Worm (Caenorhabditis elegans) whole organism, young adult: ENCODE data around the gene skr-18.
A peak's percentile ranks its signal among the peaks of the same experiment; 100 is the strongest.

ENCODE experiments used
- B0336.3 ChIP-seq: fragments of 200-800 bp; sonication (Bioruptor generic); IDR thresholded peaks from 2 replicates; pipeline ENCODE4 v1.3.6; 2022; ENCODE audit warnings: missing genetic modification characterization, missing compliant biosample characterization
- D2030.7 ChIP-seq: fragments of 200-800 bp; sonication (Bioruptor generic); IDR thresholded peaks from 2 replicates; pipeline ENCODE4 v1.3.6; 2022; ENCODE audit warnings: missing genetic modification reagents, missing genetic modification characterization, missing compliant biosample characterization
- F23B12.7 ChIP-seq: sonication (generic microtip); optimal IDR thresholded peaks from 2 replicates; lab custom pipeline; 2017; ENCODE audit warnings: missing genetic modification characterization, mild to moderate bottlenecking, missing compliant biosample characterization, antibody characterized with exemption, moderate library complexity; ENCODE audit not compliant: insufficient read depth
- F49E8.2 ChIP-seq: sonication (generic microtip); optimal IDR thresholded peaks from 3 replicates; lab custom pipeline; 2017; ENCODE audit warnings: missing genetic modification characterization, mild to moderate bottlenecking, missing compliant biosample characterization, antibody characterized with exemption, moderate library complexity; ENCODE audit not compliant: insufficient read depth
- F57A8.1 ChIP-seq: fragments of 200-800 bp; sonication (Bioruptor generic); optimal IDR thresholded peaks from 2 replicates; lab custom pipeline; 2018; ENCODE audit warnings: mild to moderate bottlenecking, missing genetic modification characterization, moderate library complexity, missing compliant biosample characterization
- T26A5.8 ChIP-seq: sonication (generic microtip); optimal IDR thresholded peaks from 2 replicates; lab custom pipeline; 2016; ENCODE audit warnings: missing genetic modification characterization, missing compliant biosample characterization
- atf-7 ChIP-seq: sonication (generic microtip); optimal IDR thresholded peaks from 2 replicates; lab custom pipeline; 2017; ENCODE audit warnings: mild to moderate bottlenecking, missing genetic modification characterization, missing compliant biosample characterization
- athp-1 ChIP-seq: sonication (generic microtip); optimal IDR thresholded peaks from 2 replicates; lab custom pipeline; 2017; ENCODE audit warnings: mild to moderate bottlenecking, missing genetic modification characterization, missing compliant biosample characterization
- attf-3 ChIP-seq: fragments of 200-800 bp; sonication (Bioruptor generic); conservative IDR thresholded peaks from 2 replicates; pipeline ENCODE4 v1.3.6; 2022; ENCODE audit warnings: missing genetic modification reagents, missing genetic modification characterization, missing compliant biosample characterization
- attf-5 ChIP-seq: fragments of 200-800 bp; sonication (Bioruptor generic); optimal IDR thresholded peaks from 2 replicates; lab custom pipeline; 2018; ENCODE audit warnings: mild to moderate bottlenecking, missing genetic modification characterization, missing compliant biosample characterization
- cebp-1 ChIP-seq, 2 experiments: fragments of 200-800 bp in 1 of 2; sonication (Bioruptor generic) in 1 of 2; sonication (generic microtip) in 1 of 2; IDR thresholded peaks in 1 of 2; optimal IDR thresholded peaks in 1 of 2; 2 replicates each; pipeline versions ENCODE4 v1.3.6 to Lab custom; 2017 to 2022; ENCODE audit warnings: missing compliant biosample characterization in 2 of 2, missing genetic modification characterization in 2 of 2, mild to moderate bottlenecking in 1 of 2, missing genetic modification reagents in 1 of 2, moderate library complexity in 1 of 2
- ceh-100 ChIP-seq: fragments of 200-800 bp; sonication (Bioruptor generic); IDR thresholded peaks from 2 replicates; pipeline ENCODE4 v1.3.6; 2022; ENCODE audit warnings: missing genetic modification reagents, missing genetic modification characterization, missing compliant biosample characterization
- ceh-27 ChIP-seq: fragments of 200-800 bp; sonication (Bioruptor generic); optimal IDR thresholded peaks from 2 replicates; lab custom pipeline; 2018; ENCODE audit warnings: mild to moderate bottlenecking, missing genetic modification characterization, moderate library complexity, missing compliant biosample characterization
- die-1 ChIP-seq: sonication (generic microtip); optimal IDR thresholded peaks from 2 replicates; lab custom pipeline; 2016; ENCODE audit warnings: missing genotype, mild to moderate bottlenecking, missing genetic modification characterization, missing compliant biosample characterization
- dpl-1 ChIP-seq: fragments of 150-350 bp; optimal IDR thresholded peaks from 2 replicates; lab custom pipeline; 2014; ENCODE audit warnings: missing biosample characterization, missing genetic modification reagents, missing genetic modification characterization
- efl-1 ChIP-seq: fragments of 150-350 bp; optimal IDR thresholded peaks from 2 replicates; lab custom pipeline; 2014; ENCODE audit warnings: missing biosample characterization, missing genetic modification reagents, missing genetic modification characterization
- ekl-4 ChIP-seq: fragments of 200-800 bp; sonication (Bioruptor generic); IDR thresholded peaks from 2 replicates; pipeline ENCODE4 v1.3.6; 2022; ENCODE audit warnings: missing genetic modification reagents, missing genetic modification characterization, missing compliant biosample characterization
- him-1 ChIP-seq: sonication (generic microtip); optimal IDR thresholded peaks from 2 replicates; lab custom pipeline; 2016; ENCODE audit warnings: missing genotype, missing genetic modification reagents, missing genetic modification characterization, missing compliant biosample characterization
- hsf-1 ChIP-seq: fragments of 200-800 bp; sonication (Bioruptor generic); IDR thresholded peaks from 2 replicates; pipeline ENCODE4 v1.3.6; 2022; ENCODE audit warnings: missing genetic modification reagents, missing genetic modification characterization, missing compliant biosample characterization
- let-526 ChIP-seq: fragments of 200-800 bp; sonication (Bioruptor generic); IDR thresholded peaks from 2 replicates; pipeline ENCODE4 v1.3.6; 2022; ENCODE audit warnings: missing genetic modification reagents, missing genetic modification characterization, missing compliant biosample characterization
- lin-26 ChIP-seq: fragments of 200-800 bp; sonication (Bioruptor generic); IDR thresholded peaks from 2 replicates; pipeline ENCODE4 v1.3.6; 2022; ENCODE audit warnings: missing genetic modification reagents, missing genetic modification characterization, missing compliant biosample characterization
- lin-35 ChIP-seq, 3 experiments: fragments of 150-350 bp in 2 of 3; sonication (generic microtip) in 1 of 3; optimal IDR thresholded peaks; 2 replicates each; lab custom pipeline; 2014 to 2018; ENCODE audit warnings: missing biosample characterization in 3 of 3, missing genetic modification characterization in 3 of 3, missing genetic modification reagents in 3 of 3
- lin-40 ChIP-seq: sonication (generic microtip); optimal IDR thresholded peaks from 2 replicates; lab custom pipeline; 2016; ENCODE audit warnings: missing genetic modification characterization, mild to moderate bottlenecking, missing compliant biosample characterization, missing genotype, missing genetic modification reagents
- lin-54 ChIP-seq: fragments of 200-800 bp; sonication (Bioruptor generic); optimal IDR thresholded peaks from 2 replicates; lab custom pipeline; 2018; ENCODE audit warnings: mild to moderate bottlenecking, missing genetic modification characterization, missing compliant biosample characterization
- lsl-1 ChIP-seq: fragments of 200-800 bp; sonication (Bioruptor generic); optimal IDR thresholded peaks from 2 replicates; lab custom pipeline; 2018; ENCODE audit warnings: mild to moderate bottlenecking, missing genetic modification characterization, moderate library complexity, missing compliant biosample characterization
- madf-10 ChIP-seq: sonication (generic microtip); optimal IDR thresholded peaks from 2 replicates; lab custom pipeline; 2016; ENCODE audit warnings: mild to moderate bottlenecking, missing genetic modification characterization, missing compliant biosample characterization
- madf-6 ChIP-seq: fragments of 200-800 bp; sonication (Bioruptor generic); IDR thresholded peaks from 2 replicates; pipeline ENCODE4 v1.3.6; 2022; ENCODE audit warnings: missing genetic modification reagents, missing genetic modification characterization, missing compliant biosample characterization
- mcd-1 ChIP-seq: fragments of 200-800 bp; sonication (Bioruptor generic); IDR thresholded peaks from 2 replicates; pipeline ENCODE4 v1.3.6; 2022; ENCODE audit warnings: missing genetic modification reagents, missing genetic modification characterization, missing compliant biosample characterization
- mes-4 ChIP-seq: sonication (generic microtip); optimal IDR thresholded peaks from 2 replicates; lab custom pipeline; 2016; ENCODE audit warnings: missing genotype, missing genetic modification characterization, missing compliant biosample characterization
- nfya-1 ChIP-seq: sonication (generic microtip); optimal IDR thresholded peaks from 2 replicates; lab custom pipeline; 2017; ENCODE audit warnings: antibody characterized with exemption, missing compliant biosample characterization, missing genetic modification characterization, borderline replicate concordance; ENCODE audit not compliant: insufficient read depth
- nfyb-1 ChIP-seq: fragments of 200-800 bp; sonication (Bioruptor generic); IDR thresholded peaks from 2 replicates; pipeline ENCODE4 v1.3.6; 2022; ENCODE audit warnings: missing genetic modification reagents, missing genetic modification characterization, missing compliant biosample characterization
- nhr-179 ChIP-seq: sonication (generic microtip); optimal IDR thresholded peaks from 2 replicates; lab custom pipeline; 2016; ENCODE audit warnings: mild to moderate bottlenecking, missing genetic modification characterization, missing compliant biosample characterization
- nhr-90 ChIP-seq: sonication (generic microtip); optimal IDR thresholded peaks from 2 replicates; lab custom pipeline; 2016; ENCODE audit warnings: missing genotype, mild to moderate bottlenecking, missing genetic modification characterization, missing compliant biosample characterization
- pbrm-1 ChIP-seq: fragments of 200-800 bp; sonication (Bioruptor generic); IDR thresholded peaks from 2 replicates; pipeline ENCODE4 v1.3.6; 2022; ENCODE audit warnings: missing genetic modification reagents, missing genetic modification characterization, missing compliant biosample characterization
- rec-8 ChIP-seq, 2 experiments: sonication (generic microtip); optimal IDR thresholded peaks; 2 replicates each; lab custom pipeline; 2016; ENCODE audit warnings: mild to moderate bottlenecking in 2 of 2, missing genetic modification characterization in 2 of 2, missing genetic modification reagents in 2 of 2, missing genotype in 2 of 2, missing biosample characterization in 1 of 2, missing compliant biosample characterization in 1 of 2, moderate library complexity in 1 of 2
- sdz-38 ChIP-seq: sonication (generic microtip); optimal IDR thresholded peaks from 2 replicates; lab custom pipeline; 2016; ENCODE audit warnings: missing genotype, missing genetic modification characterization, missing compliant biosample characterization
- snpc-1.1 ChIP-seq: sonication (generic microtip); optimal IDR thresholded peaks from 2 replicates; lab custom pipeline; 2017; ENCODE audit warnings: missing genetic modification characterization, mild to moderate bottlenecking, missing compliant biosample characterization, antibody characterized with exemption, moderate library complexity, missing genotype, missing genetic modification reagents; ENCODE audit not compliant: insufficient read depth
- snpc-1.3 ChIP-seq: sonication (generic microtip); optimal IDR thresholded peaks from 2 replicates; lab custom pipeline; 2017; ENCODE audit warnings: missing genetic modification characterization, mild to moderate bottlenecking, missing compliant biosample characterization, antibody characterized with exemption, moderate library complexity, missing genotype, missing genetic modification reagents; ENCODE audit not compliant: insufficient read depth
- snpc-4 ChIP-seq, 5 experiments: fragments of 150-350 bp in 1 of 5; sonication (generic microtip) in 4 of 5; optimal IDR thresholded peaks; 2 replicates each; lab custom pipeline; 2014 to 2018; ENCODE audit warnings: missing genetic modification characterization in 5 of 5, missing biosample characterization in 3 of 5, antibody characterized with exemption in 2 of 5, mild to moderate bottlenecking in 2 of 5, missing compliant biosample characterization in 2 of 5, missing genotype in 2 of 5, moderate library complexity in 2 of 5, missing genetic modification reagents in 1 of 5
- tlf-1 ChIP-seq: fragments of 200-800 bp; sonication (Bioruptor generic); optimal IDR thresholded peaks from 2 replicates; lab custom pipeline; 2018; ENCODE audit warnings: mild to moderate bottlenecking, missing genetic modification characterization, missing compliant biosample characterization
- unc-62 ChIP-seq: fragments of 150-350 bp; optimal IDR thresholded peaks from 2 replicates; lab custom pipeline; 2014; ENCODE audit warnings: missing biosample characterization, missing genetic modification reagents, missing genetic modification characterization
- ztf-18 ChIP-seq: sonication (generic microtip); optimal IDR thresholded peaks from 2 replicates; lab custom pipeline; 2016; ENCODE audit warnings: missing genotype, mild to moderate bottlenecking, missing genetic modification characterization, missing compliant biosample characterization

The skr-18 gene

DNA sequence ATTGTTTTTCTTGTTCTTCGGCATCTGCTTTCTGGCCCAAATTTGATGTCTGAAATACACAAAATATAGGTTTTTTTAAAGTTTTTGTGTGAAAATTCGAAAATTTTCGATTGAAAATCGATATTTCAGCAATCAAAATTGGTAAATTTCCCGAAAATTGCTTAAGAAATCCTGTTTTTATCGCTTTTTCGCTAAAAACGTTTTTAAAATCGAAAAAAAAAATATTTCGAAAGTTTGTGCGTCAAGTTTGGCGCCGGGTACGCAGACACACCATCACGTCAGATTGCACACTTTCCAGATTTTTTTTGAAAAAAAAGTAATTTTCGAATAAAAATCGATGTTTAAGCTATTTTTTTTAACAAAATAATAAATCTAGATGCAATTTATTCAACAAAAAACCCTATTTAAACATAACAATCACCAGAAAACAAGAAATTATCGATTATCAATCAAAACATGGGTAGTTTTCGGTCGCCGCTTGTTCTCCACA, at the start of gene skr-18:
skr-18 (minus strand) TSS at position 51 of the 490 bp plus-strand sequence.
- TF ChIP-seq lin-54 (GFP tag; lab: Kevin White, UChicago): peak; percentile 2
- TF ChIP-seq madf-10 (tag; lab: Kevin White, UChicago): no peak
- TF ChIP-seq him-1 (tag; lab: Kevin White, UChicago): no peak
- no peak for TF ChIP-seq nfya-1 (tag; lab: Kevin White, UChicago)
- TF ChIP-seq lsl-1: peak; percentile 5
- TF ChIP-seq D2030.7 (GFP tag; lab: Robert Waterston, UW): peak; percentile 28
- no peak for TF ChIP-seq F57A8.1 (GFP tag; lab: Kevin White, UChicago)
- peak; percentile 55 for TF ChIP-seq F49E8.2 (tag; lab: Kevin White, UChicago)
- no peak for TF ChIP-seq T26A5.8 (tag; lab: Kevin White, UChicago)
- TF ChIP-seq let-526: no peak
- no peak for TF ChIP-seq atf-7
- no peak for TF ChIP-seq tlf-1 (GFP tag; lab: Kevin White, UChicago)
- no peak for TF ChIP-seq cebp-1 (GFP tag; IDR thresholded peaks at IDR 0.05; lab: Robert Waterston, UW)
- peak; percentile 12 for TF ChIP-seq cebp-1 (tag; optimal IDR thresholded peaks at IDR 0.05; lab: Kevin White, UChicago)
- no peak for TF ChIP-seq lin-35 (GFP tag; optimal IDR thresholded peaks at IDR 0.05; lab: Kevin White, UChicago)
- peak; percentile 55; the same call in 1 of the 2 replicates for TF ChIP-seq mcd-1 (GFP tag; lab: Robert Waterston, UW)
- TF ChIP-seq athp-1 (tag; lab: Kevin White, UChicago): no peak
- TF ChIP-seq F23B12.7 (tag; lab: Kevin White, UChicago): no peak
- TF ChIP-seq snpc-4 (GFP tag; optimal IDR thresholded peaks at IDR 0.05; lab: Kevin White, UChicago): no peak
- TF ChIP-seq snpc-4 (tag; optimal IDR thresholded peaks at IDR 0.05; lab: Kevin White, UChicago): peak in 1 of 4 experiments; percentile 22
- peak; percentile 44 for TF ChIP-seq ceh-100
- TF ChIP-seq snpc-1.3 (tag; lab: Kevin White, UChicago): peak; percentile 63
- peak; percentile 65 for TF ChIP-seq madf-6 (GFP tag; lab: Robert Waterston, UW)
- TF ChIP-seq rec-8 (tag; optimal IDR thresholded peaks at IDR 0.05; lab: Kevin White, UChicago): no peak
- peak; percentile 44 for TF ChIP-seq snpc-1.1 (tag; lab: Kevin White, UChicago)
- TF ChIP-seq, all 124 proteins: peak for 11

ce11 chrIV:842630-843029, 47.4 kb upstream of the skr-18 start:
- peak; percentile 41 for TF ChIP-seq lin-40 (tag; lab: Kevin White, UChicago)
- peak; percentile 32 for TF ChIP-seq ceh-27
- TF ChIP-seq attf-3 (GFP tag; lab: Robert Waterston, UW): peak; percentile 57; the same call in 1 of the 2 replicates
- TF ChIP-seq sdz-38 (tag; lab: Kevin White, UChicago): no peak
- peak; percentile 67 for TF ChIP-seq him-1 (tag; lab: Kevin White, UChicago)
- TF ChIP-seq efl-1: no peak
- TF ChIP-seq hsf-1 (GFP tag; lab: Robert Waterston, UW): no peak
- TF ChIP-seq madf-6 (GFP tag; lab: Robert Waterston, UW): no peak; the same call in 1 of the 2 replicates
- TF ChIP-seq pbrm-1 (GFP tag; lab: Robert Waterston, UW): 0 out of 2 replicates have a peak, but pooled peaks have one; percentile 32
- no peak for TF ChIP-seq unc-62 (GFP tag; lab: Kevin White, UChicago)
- no peak for TF ChIP-seq nfyb-1
- TF ChIP-seq nhr-179 (tag; lab: Kevin White, UChicago): no peak
- peak; percentile 72 for TF ChIP-seq die-1
- peak; percentile 30 for TF ChIP-seq lsl-1
- TF ChIP-seq mes-4: no peak
- TF ChIP-seq T26A5.8 (tag; lab: Kevin White, UChicago): no peak
- no peak for TF ChIP-seq snpc-4 (GFP tag; optimal IDR thresholded peaks at IDR 0.05; lab: Kevin White, UChicago)
- TF ChIP-seq snpc-4 (tag; optimal IDR thresholded peaks at IDR 0.05; lab: Kevin White, UChicago): peak; percentile 6 to 84 (median 60)
- peak; percentile 52 for TF ChIP-seq nhr-90
- TF ChIP-seq ztf-18 (tag; lab: Kevin White, UChicago): peak; percentile 30
- peak; percentile 82 for TF ChIP-seq lin-26 (GFP tag; lab: Robert Waterston, UW)
- peak; percentile 38; the same call in 1 of the 2 replicates for TF ChIP-seq B0336.3 (GFP tag; lab: Robert Waterston, UW)
- TF ChIP-seq dpl-1 (GFP tag; lab: Kevin White, UChicago): peak; percentile 38
- TF ChIP-seq cebp-1 (GFP tag; IDR thresholded peaks at IDR 0.05; lab: Robert Waterston, UW): no peak
- TF ChIP-seq cebp-1 (tag; optimal IDR thresholded peaks at IDR 0.05; lab: Kevin White, UChicago): peak; percentile 36
- TF ChIP-seq F23B12.7 (tag; lab: Kevin White, UChicago): peak; percentile 90
- TF ChIP-seq ekl-4 (GFP tag; lab: Robert Waterston, UW): peak; percentile 38; the same call in 1 of the 2 replicates
- TF ChIP-seq attf-5: peak; percentile 4
